Fruit fly (Drosophila melanogaster): ENCODE data around the gene FMRFaR.
A peak's percentile ranks its signal among the peaks of the same experiment; 100 is the strongest.

Gene FMRFaR

dm6 chr3L:3036951-3037586 lies 35.6 kb downstream of the FMRFaR start (continued):
- TF ChIP-seq Med (GFP tag) (peak; percentile 41), trem (tag; optimal IDR thresholded peaks at IDR 0.05) (no peak), CG16813 (GFP tag; IDR thresholded peaks at IDR 0.05; ENCODE audit: partially characterized antibody) (no peak), CG42726 (GFP tag; IDR thresholded peaks at IDR 0.05; ENCODE audit: partially characterized antibody) (peak; percentile 22; the same call in 1 of the 2 replicates), Trl (optimal IDR thresholded peaks at IDR 0.05) (peak in 1 of 2 experiments; percentile 3), Trl (GFP tag; optimal IDR thresholded peaks at IDR 0.05) (no peak), abd-A (tag; optimal IDR thresholded peaks at IDR 0.05) (peak; percentile 11), Ets65A (GFP tag) (no peak), Bgb (GFP tag; IDR thresholded peaks at IDR 0.05; ENCODE audit: partially characterized antibody) (no peak), H15 (GFP tag; IDR thresholded peaks at IDR 0.05) (no peak), tll (GFP tag; optimal IDR thresholded peaks at IDR 0.05) (no peak), cato (GFP tag; optimal IDR thresholded peaks at IDR 0.05; ENCODE audit: borderline replicate concordance) (no peak), slou (GFP tag; optimal IDR thresholded peaks at IDR 0.05) (no peak), ac (GFP tag; optimal IDR thresholded peaks at IDR 0.05) (no peak), Ravus (GFP tag; IDR thresholded peaks at IDR 0.05) (no peak), ftz-f1 (GFP tag; optimal IDR thresholded peaks at IDR 0.05) (peak; percentile 76), CG12236 (GFP tag; optimal IDR thresholded peaks at IDR 0.05) (no peak), nmo (GFP tag; optimal IDR thresholded peaks at IDR 0.05) (no peak), CG2129 (GFP tag; IDR thresholded peaks at IDR 0.05; ENCODE audit: partially characterized antibody) (no peak), CG8944 (GFP tag; optimal IDR thresholded peaks at IDR 0.05) (no peak), Hr39 (optimal IDR thresholded peaks at IDR 0.05) (no peak), CG17385 (GFP tag; optimal IDR thresholded peaks at IDR 0.05) (no peak), sd (tag; optimal IDR thresholded peaks at IDR 0.05) (peak; percentile 51), CG2889 (GFP tag; IDR thresholded peaks at IDR 0.05) (no peak), CG15073 (GFP tag; optimal IDR thresholded peaks at IDR 0.05) (no peak), Pdp1 (GFP tag; optimal IDR thresholded peaks at IDR 0.05) (peak in 1 of 2 experiments; percentile 90), so (GFP tag; IDR thresholded peaks at IDR 0.05) (no peak), ewg (GFP tag; optimal IDR thresholded peaks at IDR 0.05) (no peak), vfl (GFP tag; optimal IDR thresholded peaks at IDR 0.05) (peak; percentile 13), CG15269 (tag; optimal IDR thresholded peaks at IDR 0.05) (peak; percentile 28), Sin3A (optimal IDR thresholded peaks at IDR 0.05) (no peak), ranshi (GFP tag; IDR thresholded peaks at IDR 0.05) (no peak), fru (optimal IDR thresholded peaks at IDR 0.05) (no peak), CG32772 (GFP tag; IDR thresholded peaks at IDR 0.05) (no peak), Eip74EF (GFP tag; optimal IDR thresholded peaks at IDR 0.05) (no peak), pros (GFP tag; optimal IDR thresholded peaks at IDR 0.05) (peak; percentile 8), CG14441 (GFP tag; IDR thresholded peaks at IDR 0.05) (peak; percentile 29; the same call in 1 of the 2 replicates), Side (GFP tag; optimal IDR thresholded peaks at IDR 0.05) (no peak), tin (GFP tag; optimal IDR thresholded peaks at IDR 0.05) (no peak), repo (GFP tag; optimal IDR thresholded peaks at IDR 0.05) (no peak), CG7745 (tag; optimal IDR thresholded peaks at IDR 0.05) (no peak), Dad (GFP tag; optimal IDR thresholded peaks at IDR 0.05) (no peak), CG13424 (tag; optimal IDR thresholded peaks at IDR 0.05) (no peak), CG31365 (tag; optimal IDR thresholded peaks at IDR 0.05) (no peak), chinmo (GFP tag; IDR thresholded peaks at IDR 0.05; ENCODE audit: partially characterized antibody) (peak; percentile 81; the same call in 3 of the 4 replicates), CG4730 (GFP tag; IDR thresholded peaks at IDR 0.05) (no peak), amos (GFP tag; IDR thresholded peaks at IDR 0.05; ENCODE audit: partially characterized antibody) (no peak), CG10543 (GFP tag; optimal IDR thresholded peaks at IDR 0.05) (peak; percentile 13), yki (optimal IDR thresholded peaks at IDR 0.05) (no peak), sisA (GFP tag; IDR thresholded peaks at IDR 0.05) (no peak), CG30431 (GFP tag; optimal IDR thresholded peaks at IDR 0.05) (no peak)
